Worm (Caenorhabditis elegans) whole organism, L1 larva: ENCODE measurements around the gene sra-10.

ENCODE experiments used
- C04F5.9 ChIP-seq: sonication (generic microtip); optimal IDR thresholded peaks from 2 replicates; lab custom pipeline; 2016; ENCODE audit warnings: missing genetic modification characterization, missing compliant biosample characterization
- F16B12.6 ChIP-seq: fragments of 150-350 bp; optimal IDR thresholded peaks from 2 replicates; lab custom pipeline; 2014; ENCODE audit warnings: missing biosample characterization, missing genetic modification characterization
- aly-2 ChIP-seq: fragments of 150-350 bp; optimal IDR thresholded peaks from 2 replicates; lab custom pipeline; 2014; ENCODE audit warnings: missing biosample characterization, missing genetic modification characterization
- blmp-1 ChIP-seq: fragments of 150-350 bp; optimal IDR thresholded peaks from 2 replicates; lab custom pipeline; 2014; ENCODE audit warnings: missing biosample characterization, missing genetic modification characterization
- ceh-63 ChIP-seq: fragments of 200-800 bp; sonication (Bioruptor generic); optimal IDR thresholded peaks from 2 replicates; lab custom pipeline; 2018; ENCODE audit warnings: mild to moderate bottlenecking, missing genetic modification characterization, missing compliant biosample characterization
- ceh-8 ChIP-seq: fragments of 200-800 bp; sonication (Bioruptor generic); optimal IDR thresholded peaks from 2 replicates; lab custom pipeline; 2018; ENCODE audit warnings: mild to moderate bottlenecking, missing genetic modification characterization, moderate library complexity, missing compliant biosample characterization
- ceh-82 ChIP-seq, 3 experiments: fragments of 150-350 bp in 1 of 3; sonication (generic microtip) in 2 of 3; optimal IDR thresholded peaks; 2 replicates each; lab custom pipeline; 2014 to 2017; ENCODE audit warnings: missing biosample characterization in 3 of 3, missing genetic modification characterization in 3 of 3
- ceh-88 ChIP-seq: fragments of 200-800 bp; sonication (Bioruptor generic); IDR thresholded peaks from 2 replicates; pipeline ENCODE4 v1.3.6; 2022; ENCODE audit warnings: missing genetic modification characterization, missing compliant biosample characterization
- dpl-1 ChIP-seq, 3 experiments: fragments of 150-350 bp in 2 of 3; sonication (generic microtip) in 1 of 3; optimal IDR thresholded peaks; 2 replicates each; lab custom pipeline; 2014 to 2017; ENCODE audit warnings: missing biosample characterization in 3 of 3, missing genetic modification characterization in 3 of 3, missing genetic modification reagents in 3 of 3
- dsc-1 ChIP-seq: sonication (generic microtip); optimal IDR thresholded peaks from 2 replicates; lab custom pipeline; 2016; ENCODE audit warnings: mild to moderate bottlenecking, missing genetic modification characterization, missing compliant biosample characterization
- efl-1 ChIP-seq, 4 experiments: fragments of 150-350 bp; optimal IDR thresholded peaks in 3 of 4; peaks in 1 of 4; 1 replicate in 1 of 4; 2 replicates in 3 of 4; lab custom pipeline; 2014; ENCODE audit warnings: missing biosample characterization in 2 of 4, missing genetic modification characterization in 2 of 4, missing genetic modification reagents in 2 of 4
- egl-13 ChIP-seq: sonication (generic microtip); optimal IDR thresholded peaks from 2 replicates; lab custom pipeline; 2016; ENCODE audit warnings: missing genotype, missing genetic modification reagents, missing genetic modification characterization, missing compliant biosample characterization
- elt-3 ChIP-seq, 6 experiments: fragments of 150-350 bp in 1 of 6; sonication (generic microtip); optimal IDR thresholded peaks; 2 replicates each; lab custom pipeline; 2017 to 2018; ENCODE audit warnings: missing biosample characterization in 6 of 6, missing genetic modification characterization in 6 of 6, inconsistent platforms in 1 of 6
- fkh-10 ChIP-seq: sonication (generic microtip); optimal IDR thresholded peaks from 2 replicates; lab custom pipeline; 2017; ENCODE audit warnings: missing biosample characterization, missing genetic modification reagents, missing genetic modification characterization
- fkh-4 ChIP-seq: sonication (generic microtip); optimal IDR thresholded peaks from 2 replicates; lab custom pipeline; 2016; ENCODE audit warnings: missing compliant biosample characterization, missing genetic modification characterization, borderline replicate concordance
- fkh-8 ChIP-seq: sonication (generic microtip); optimal IDR thresholded peaks from 2 replicates; lab custom pipeline; 2016; ENCODE audit warnings: mild to moderate bottlenecking, missing genetic modification characterization, missing compliant biosample characterization
- grh-1 ChIP-seq: fragments of 200-800 bp; sonication (Bioruptor generic); IDR thresholded peaks from 2 replicates; pipeline ENCODE4 v1.3.6; 2022; ENCODE audit warnings: missing genetic modification reagents, missing genetic modification characterization, missing compliant biosample characterization
- hlh-4 ChIP-seq: sonication (generic microtip); optimal IDR thresholded peaks from 2 replicates; lab custom pipeline; 2016; ENCODE audit warnings: mild to moderate bottlenecking, missing genetic modification characterization, missing compliant biosample characterization
- hpl-2 ChIP-seq: fragments of 150-350 bp; optimal IDR thresholded peaks from 2 replicates; lab custom pipeline; 2014; ENCODE audit warnings: missing biosample characterization, missing genetic modification reagents, missing genetic modification characterization
- jun-1 ChIP-seq: fragments of 150-350 bp; optimal IDR thresholded peaks from 2 replicates; lab custom pipeline; 2014; ENCODE audit warnings: missing biosample characterization, missing genetic modification reagents, missing genetic modification characterization
- lin-15B ChIP-seq: fragments of 150-350 bp; sonication (generic microtip); optimal IDR thresholded peaks from 3 replicates; lab custom pipeline; 2014; ENCODE audit warnings: missing biosample characterization, missing genetic modification characterization
- lin-39 ChIP-seq: fragments of 150-350 bp; optimal IDR thresholded peaks from 2 replicates; lab custom pipeline; 2014; ENCODE audit warnings: missing biosample characterization, missing genetic modification reagents, missing genetic modification characterization
- lir-3 ChIP-seq: sonication (generic microtip); optimal IDR thresholded peaks from 2 replicates; lab custom pipeline; 2016; ENCODE audit warnings: mild to moderate bottlenecking, missing genetic modification characterization, moderate library complexity, missing compliant biosample characterization; ENCODE audit not compliant: poor library complexity
- lsy-2 ChIP-seq, 2 experiments: fragments of 150-350 bp; optimal IDR thresholded peaks; 2 replicates each; lab custom pipeline; 2014; ENCODE audit warnings: missing biosample characterization in 2 of 2, missing genetic modification characterization in 2 of 2
- mab-9 ChIP-seq: fragments of 200-800 bp; sonication (Bioruptor generic); IDR thresholded peaks from 2 replicates; pipeline ENCODE4 v1.3.6; 2022; ENCODE audit warnings: missing genetic modification reagents, missing genetic modification characterization, missing compliant biosample characterization
- mdl-1 ChIP-seq, 2 experiments: fragments of 150-350 bp; optimal IDR thresholded peaks; 2 replicates each; lab custom pipeline; 2014 to 2017; ENCODE audit warnings: missing biosample characterization in 2 of 2, missing genetic modification characterization in 2 of 2, inconsistent platforms in 1 of 2
- nhr-11 ChIP-seq: fragments of 150-350 bp; optimal IDR thresholded peaks from 2 replicates; lab custom pipeline; 2014; ENCODE audit warnings: missing biosample characterization, missing genetic modification characterization
- nhr-12 ChIP-seq: sonication (generic microtip); optimal IDR thresholded peaks from 2 replicates; lab custom pipeline; 2017; ENCODE audit warnings: missing biosample characterization, missing genetic modification characterization
- nhr-19 ChIP-seq: fragments of 200-800 bp; sonication (Bioruptor generic); conservative IDR thresholded peaks from 2 replicates; pipeline ENCODE4 v1.3.6; 2022; ENCODE audit warnings: missing genetic modification characterization, missing compliant biosample characterization
- nhr-28 ChIP-seq: fragments of 150-350 bp; optimal IDR thresholded peaks from 2 replicates; lab custom pipeline; 2014; ENCODE audit warnings: missing biosample characterization, missing genetic modification characterization
- nhr-47 ChIP-seq: sonication (generic microtip); optimal IDR thresholded peaks from 2 replicates; lab custom pipeline; 2016; ENCODE audit warnings: mild to moderate bottlenecking, missing genetic modification characterization, moderate library complexity, missing compliant biosample characterization
- nhr-76 ChIP-seq: sonication (generic microtip); optimal IDR thresholded peaks from 2 replicates; lab custom pipeline; 2017; ENCODE audit warnings: missing biosample characterization, missing genetic modification characterization
- nhr-90 ChIP-seq: sonication (generic microtip); optimal IDR thresholded peaks from 2 replicates; lab custom pipeline; 2016; ENCODE audit warnings: mild to moderate bottlenecking, missing genetic modification characterization, missing compliant biosample characterization; ENCODE audit not compliant: poor library complexity
- pag-3 ChIP-seq: sonication (generic microtip); optimal IDR thresholded peaks from 2 replicates; lab custom pipeline; 2017; ENCODE audit warnings: missing genetic modification characterization, mild to moderate bottlenecking, missing compliant biosample characterization, antibody characterized with exemption, borderline replicate concordance; ENCODE audit not compliant: insufficient read depth
- rnt-1 ChIP-seq: sonication (generic microtip); optimal IDR thresholded peaks from 2 replicates; lab custom pipeline; 2016; ENCODE audit warnings: mild to moderate bottlenecking, missing genetic modification characterization, moderate library complexity, missing compliant biosample characterization
- skn-1 ChIP-seq: fragments of 150-350 bp; optimal IDR thresholded peaks from 2 replicates; lab custom pipeline; 2014; ENCODE audit warnings: missing biosample characterization, missing genetic modification characterization
- sox-4 ChIP-seq: sonication (generic microtip); optimal IDR thresholded peaks from 2 replicates; lab custom pipeline; 2016; ENCODE audit warnings: missing genetic modification characterization, missing compliant biosample characterization
- tbx-2 ChIP-seq: sonication (generic microtip); optimal IDR thresholded peaks from 2 replicates; lab custom pipeline; 2016; ENCODE audit warnings: missing genetic modification characterization, missing compliant biosample characterization
- tlp-1 ChIP-seq: fragments of 150-350 bp; optimal IDR thresholded peaks from 2 replicates; lab custom pipeline; 2014; ENCODE audit warnings: missing biosample characterization, missing genetic modification characterization
- unc-86 ChIP-seq: sonication (generic microtip); optimal IDR thresholded peaks from 2 replicates; lab custom pipeline; 2016; ENCODE audit warnings: missing genetic modification characterization, missing compliant biosample characterization
- unc-98 ChIP-seq: fragments of 200-800 bp; sonication (Bioruptor generic); IDR thresholded peaks from 2 replicates; pipeline ENCODE4 v1.3.6; 2022; ENCODE audit warnings: missing genetic modification characterization, missing compliant biosample characterization
- vab-15 ChIP-seq: sonication (generic microtip); optimal IDR thresholded peaks from 2 replicates; lab custom pipeline; 2017; ENCODE audit warnings: missing genotype, mild to moderate bottlenecking, missing genetic modification characterization, missing compliant biosample characterization
- xbp-1 ChIP-seq: sonication (generic microtip); optimal IDR thresholded peaks from 2 replicates; lab custom pipeline; 2016; ENCODE audit warnings: missing genetic modification characterization, missing compliant biosample characterization
- zag-1 ChIP-seq: fragments of 150-350 bp; optimal IDR thresholded peaks from 2 replicates; lab custom pipeline; 2014; ENCODE audit warnings: missing biosample characterization, missing genetic modification characterization
- ztf-11 ChIP-seq, 2 experiments: sonication (generic microtip); optimal IDR thresholded peaks; 2 replicates each; lab custom pipeline; 2016 to 2017; ENCODE audit warnings: missing genetic modification characterization in 2 of 2, missing biosample characterization in 1 of 2, missing compliant biosample characterization in 1 of 2
- ztf-4 ChIP-seq: fragments of 150-350 bp; optimal IDR thresholded peaks from 2 replicates; lab custom pipeline; 2014; ENCODE audit warnings: missing biosample characterization, missing genetic modification characterization

sra-10 gene

ce11 chrII:10917174-10917573 lies 22.3 kb upstream of the sra-10 start, which contains the start of gene F44F4.10:
Gene F44F4.10 (minus strand): TSS chrII:10917274.
- TF ChIP-seq tbx-2 (tag; lab: Kevin White, UChicago) (no peak), skn-1 (tag; lab: Kevin White, UChicago) (no peak), F16B12.6 (no peak), jun-1 (tag; lab: Kevin White, UChicago) (no peak), nhr-19 (GFP tag; lab: Robert Waterston, UW) (no peak), dsc-1 (tag; lab: Kevin White, UChicago) (no peak), grh-1 (GFP tag; lab: Robert Waterston, UW) (no peak), zag-1 (tag; lab: Kevin White, UChicago) (no peak), unc-86 (no peak), ceh-88 (GFP tag; lab: Robert Waterston, UW) (no peak), nhr-76 (tag; lab: Kevin White, UChicago) (no peak), aly-2 (tag; lab: Kevin White, UChicago) (no peak), ceh-63 (GFP tag; lab: Kevin White, UChicago) (no peak), nhr-90 (tag; lab: Kevin White, UChicago) (no peak), hlh-4 (tag; lab: Kevin White, UChicago) (no peak)

ce11 chrII:10915732-10916131 lies 20.8 kb upstream of the sra-10 start, which contains the start of gene F44F4.9:
Gene F44F4.9 (minus strand): TSS chrII:10915832.
- TF ChIP-seq dpl-1 (GFP tag; optimal IDR thresholded peaks at IDR 0.05; lab: Kevin White, UChicago) = no peak
- no peak for TF ChIP-seq unc-98 (GFP tag; lab: Robert Waterston, UW)
- TF ChIP-seq elt-3 (tag; optimal IDR thresholded peaks at IDR 0.05; lab: Kevin White, UChicago) = no peak
- no peak for TF ChIP-seq sox-4 (tag; lab: Kevin White, UChicago)
- no peak for TF ChIP-seq tlp-1 (tag; lab: Kevin White, UChicago)
- no peak for TF ChIP-seq nhr-47
- no peak for TF ChIP-seq ceh-8
- TF ChIP-seq mdl-1 (tag; optimal IDR thresholded peaks at IDR 0.05; lab: Kevin White, UChicago) = no peak
- TF ChIP-seq nhr-12 (tag; lab: Kevin White, UChicago) = no peak

DNA sequence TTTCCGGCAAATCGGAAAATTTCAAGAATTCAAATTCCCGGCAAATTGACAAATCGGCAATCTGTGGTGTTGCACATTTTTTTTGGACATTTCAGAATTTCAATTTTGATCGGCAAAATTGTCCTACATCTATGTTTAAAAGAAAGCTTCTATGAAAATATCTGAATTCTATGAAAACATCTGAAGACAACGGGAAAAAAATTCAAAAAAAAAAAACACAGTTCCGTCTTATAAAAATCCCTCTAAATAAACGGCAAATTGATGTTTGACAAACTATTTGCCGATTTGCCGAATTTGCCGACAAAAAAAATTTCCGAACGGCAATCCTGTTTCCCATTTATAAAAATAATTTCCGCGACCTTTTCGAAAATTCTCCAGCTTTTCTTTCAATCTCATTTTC lies 19.5 kb upstream of the sra-10 start, which contains the start of gene F44F4.15:
TSS of gene F44F4.15 (plus strand) at position 301 of the 400 bp plus-strand sequence.
- TF ChIP-seq lin-15B (no peak), lir-3 (no peak), hpl-2 (GFP tag; lab: Kevin White, UChicago) (no peak), ztf-4 (tag; lab: Kevin White, UChicago) (no peak), tbx-2 (tag; lab: Kevin White, UChicago) (no peak), fkh-8 (no peak), mdl-1 (tag; optimal IDR thresholded peaks at IDR 0.05; lab: Kevin White, UChicago) (no peak), tlp-1 (tag; lab: Kevin White, UChicago) (no peak), efl-1 (optimal IDR thresholded peaks at IDR 0.05; lab: Kevin White, UChicago) (no peak), efl-1 (GFP tag; optimal IDR thresholded peaks at IDR 0.05 in 1 of 2; lab: Kevin White, UChicago) (no peak), lsy-2 (tag; optimal IDR thresholded peaks at IDR 0.05; lab: Kevin White, UChicago) (no peak), lin-39 (tag; lab: Kevin White, UChicago) (no peak), ztf-11 (tag; optimal IDR thresholded peaks at IDR 0.05; lab: Kevin White, UChicago) (no peak)

- TF ChIP-seq egl-13 = no peak
- TF ChIP-seq ceh-82 (tag; optimal IDR thresholded peaks at IDR 0.05; lab: Kevin White, UChicago) = no peak
- no peak for TF ChIP-seq nhr-11
- TF ChIP-seq mab-9 = no peak
- no peak for TF ChIP-seq nhr-28 (tag; lab: Kevin White, UChicago)
- TF ChIP-seq vab-15 = no peak
- TF ChIP-seq blmp-1 (tag; lab: Kevin White, UChicago) = no peak
- no peak for TF ChIP-seq unc-86
- no peak for TF ChIP-seq C04F5.9
- no peak for TF ChIP-seq sox-4 (tag; lab: Kevin White, UChicago)
- no peak for TF ChIP-seq elt-3 (tag; optimal IDR thresholded peaks at IDR 0.05; lab: Kevin White, UChicago)
- no peak for TF ChIP-seq lsy-2 (tag; optimal IDR thresholded peaks at IDR 0.05; lab: Kevin White, UChicago)
- no peak for TF ChIP-seq xbp-1 (tag; lab: Kevin White, UChicago)
- TF ChIP-seq fkh-10 (GFP tag; lab: Kevin White, UChicago) = no peak
- TF ChIP-seq hlh-4 (tag; lab: Kevin White, UChicago) = no peak
- no peak for TF ChIP-seq rnt-1 (tag; lab: Kevin White, UChicago)
- no peak for TF ChIP-seq fkh-4
- no peak for TF ChIP-seq ztf-4 (tag; lab: Kevin White, UChicago)
- no peak for TF ChIP-seq pag-3
- no peak for TF ChIP-seq nhr-90 (tag; lab: Kevin White, UChicago)
Observed at ce11 chrII:10912995-10913394, 18.1 kb upstream of the sra-10 start.
